Fruit fly (Drosophila melanogaster): ENCODE data around the gene CG13712.

DNA sequence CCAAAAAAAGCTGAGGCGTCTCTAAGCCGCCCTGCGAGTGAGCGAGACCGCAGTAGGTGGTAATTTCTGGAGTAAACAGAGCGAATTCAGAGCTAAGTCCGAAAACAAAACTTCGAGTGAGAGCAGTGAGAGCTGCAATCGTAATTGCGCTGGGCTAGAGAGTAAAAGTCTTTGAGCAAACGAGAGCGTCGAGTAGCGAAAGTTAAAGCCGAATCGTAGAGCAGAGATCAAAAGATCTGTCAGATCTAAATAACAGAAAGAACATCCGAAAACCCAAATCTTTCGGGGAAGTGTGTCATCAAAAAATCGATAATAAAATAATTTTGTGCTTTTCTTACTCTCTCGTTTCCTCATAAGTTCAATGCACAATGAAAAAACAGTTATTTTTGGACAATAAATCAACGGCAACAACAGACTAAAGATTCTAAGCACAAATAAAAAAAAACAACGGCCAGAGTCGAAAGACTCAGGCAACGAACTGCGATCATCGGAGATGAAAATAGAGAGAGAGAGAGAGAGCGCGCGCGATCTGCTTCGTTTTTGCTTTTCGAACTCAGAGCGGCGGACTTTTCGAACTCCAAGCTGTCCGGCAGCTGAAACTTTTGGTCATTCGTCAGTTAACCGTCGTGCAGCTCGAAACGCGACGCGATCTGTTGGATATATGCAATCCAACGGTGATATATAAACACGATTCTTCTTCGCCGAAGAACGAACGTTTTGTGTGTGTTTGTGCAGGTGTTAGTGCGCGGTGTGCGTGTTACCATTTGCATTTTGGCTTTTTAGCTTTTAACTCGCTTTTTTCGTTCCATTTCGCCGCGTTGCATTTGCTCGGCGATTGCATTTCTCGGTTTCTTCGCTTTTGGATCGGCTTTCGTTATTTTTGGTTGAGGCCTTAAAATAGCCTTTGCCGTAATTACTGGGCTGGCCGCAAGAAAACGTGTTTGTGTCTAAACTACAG lies 17.2 kb downstream of the CG13712 start, which contains the start of gene RhoGEF64C:
- TF ChIP-seq CG18599 (GFP tag; optimal IDR thresholded peaks at IDR 0.05) (no peak), Hmx (GFP tag; optimal IDR thresholded peaks at IDR 0.05) (no peak), rib (GFP tag; IDR thresholded peaks at IDR 0.05) (no peak), CG9609 (GFP tag; optimal IDR thresholded peaks at IDR 0.05) (no peak), CG17186 (GFP tag; optimal IDR thresholded peaks at IDR 0.05) (no peak), CG3163 (GFP tag; optimal IDR thresholded peaks at IDR 0.05) (no peak), CG6654 (GFP tag; optimal IDR thresholded peaks at IDR 0.05) (no peak), unc-4 (GFP tag; IDR thresholded peaks at IDR 0.05; ENCODE audit: partially characterized antibody) (no peak), cwo (GFP tag; optimal IDR thresholded peaks at IDR 0.05) (no peak), crp (GFP tag; optimal IDR thresholded peaks at IDR 0.05) (no peak), CG10147 (GFP tag; optimal IDR thresholded peaks at IDR 0.05) (no peak), Gug (GFP tag; IDR thresholded peaks at IDR 0.05) (no peak), CG4617 (GFP tag; optimal IDR thresholded peaks at IDR 0.05; ENCODE audit: borderline replicate concordance) (no peak)

Data from whole organism, embryonic.